Worm (Caenorhabditis elegans) whole organism, young adult: Measurements from ENCODE around the gene T02G5.3.

Source experiments
- B0019.2 ChIP-seq: fragments of 200-800 bp; sonication (Bioruptor generic); conservative IDR thresholded peaks from 2 replicates; pipeline ENCODE4 v1.3.6; 2022; ENCODE audit warnings: missing genetic modification reagents, missing genetic modification characterization, missing compliant biosample characterization
- B0035.1 ChIP-seq: sonication (generic microtip); optimal IDR thresholded peaks from 2 replicates; lab custom pipeline; 2016; ENCODE audit warnings: missing genetic modification characterization, mild to moderate bottlenecking, missing compliant biosample characterization, missing genotype, missing genetic modification reagents
- B0261.1 ChIP-seq: sonication (generic microtip); optimal IDR thresholded peaks from 2 replicates; lab custom pipeline; 2016; ENCODE audit warnings: mild to moderate bottlenecking, missing genetic modification characterization, moderate library complexity, missing compliant biosample characterization
- F37B4.10 ChIP-seq: fragments of 200-800 bp; sonication (Bioruptor generic); IDR thresholded peaks from 2 replicates; pipeline ENCODE4 v1.3.6; 2022; ENCODE audit warnings: missing genetic modification characterization, missing compliant biosample characterization
- F49E8.2 ChIP-seq: sonication (generic microtip); optimal IDR thresholded peaks from 3 replicates; lab custom pipeline; 2017; ENCODE audit warnings: missing genetic modification characterization, mild to moderate bottlenecking, missing compliant biosample characterization, antibody characterized with exemption, moderate library complexity; ENCODE audit not compliant: insufficient read depth
- K12H6.12 ChIP-seq: fragments of 200-800 bp; sonication (Bioruptor generic); optimal IDR thresholded peaks from 2 replicates; lab custom pipeline; 2018; ENCODE audit warnings: mild to moderate bottlenecking, missing genetic modification characterization, missing compliant biosample characterization
- T07F8.4 ChIP-seq: sonication (generic microtip); optimal IDR thresholded peaks from 2 replicates; lab custom pipeline; 2016; ENCODE audit warnings: mild to moderate bottlenecking, missing genetic modification characterization, moderate library complexity, missing compliant biosample characterization
- Y53F4B.3 ChIP-seq: fragments of 200-800 bp; sonication (Bioruptor generic); IDR thresholded peaks from 2 replicates; pipeline ENCODE4 v1.3.6; 2022; ENCODE audit warnings: missing genetic modification reagents, missing genetic modification characterization, missing compliant biosample characterization
- Y53G8AR.9 ChIP-seq: fragments of 200-800 bp; sonication (Bioruptor generic); conservative IDR thresholded peaks from 2 replicates; pipeline ENCODE4 v1.3.6; 2022; ENCODE audit warnings: missing genetic modification reagents, missing genetic modification characterization, missing compliant biosample characterization
- Y67H2A.10 ChIP-seq: fragments of 200-800 bp; sonication (Bioruptor generic); conservative IDR thresholded peaks from 2 replicates; pipeline ENCODE4 v1.3.6; 2022; ENCODE audit warnings: missing genetic modification reagents, missing genetic modification characterization, missing compliant biosample characterization
- ZK185.1 ChIP-seq: sonication (generic microtip); optimal IDR thresholded peaks from 2 replicates; lab custom pipeline; 2016; ENCODE audit warnings: mild to moderate bottlenecking, missing genetic modification characterization, missing compliant biosample characterization; ENCODE audit not compliant: poor library complexity, severe bottlenecking
- ama-1 ChIP-seq, 3 experiments: fragments of 150-350 bp in 1 of 3; sonication (generic microtip) in 2 of 3; optimal IDR thresholded peaks; 2 replicates each; lab custom pipeline; 2014 to 2018; ENCODE audit warnings: missing biosample characterization in 2 of 3, missing genetic modification characterization in 2 of 3, missing genetic modification reagents in 2 of 3
- athp-1 ChIP-seq: sonication (generic microtip); optimal IDR thresholded peaks from 2 replicates; lab custom pipeline; 2017; ENCODE audit warnings: mild to moderate bottlenecking, missing genetic modification characterization, missing compliant biosample characterization
- attf-3 ChIP-seq: fragments of 200-800 bp; sonication (Bioruptor generic); conservative IDR thresholded peaks from 2 replicates; pipeline ENCODE4 v1.3.6; 2022; ENCODE audit warnings: missing genetic modification reagents, missing genetic modification characterization, missing compliant biosample characterization
- bed-1 ChIP-seq: fragments of 200-800 bp; sonication (Bioruptor generic); IDR thresholded peaks from 2 replicates; pipeline ENCODE4 v1.3.6; 2022; ENCODE audit warnings: missing genetic modification reagents, missing genetic modification characterization, missing compliant biosample characterization
- cebp-1 ChIP-seq, 2 experiments: fragments of 200-800 bp in 1 of 2; sonication (Bioruptor generic) in 1 of 2; sonication (generic microtip) in 1 of 2; IDR thresholded peaks in 1 of 2; optimal IDR thresholded peaks in 1 of 2; 2 replicates each; pipeline versions ENCODE4 v1.3.6 to Lab custom; 2017 to 2022; ENCODE audit warnings: missing compliant biosample characterization in 2 of 2, missing genetic modification characterization in 2 of 2, mild to moderate bottlenecking in 1 of 2, missing genetic modification reagents in 1 of 2, moderate library complexity in 1 of 2
- ceh-40 ChIP-seq: fragments of 200-800 bp; sonication (Bioruptor generic); IDR thresholded peaks from 2 replicates; pipeline ENCODE4 v1.3.6; 2022; ENCODE audit warnings: missing genetic modification characterization, missing compliant biosample characterization
- ceh-91 ChIP-seq: fragments of 200-800 bp; sonication (Bioruptor generic); IDR thresholded peaks from 2 replicates; pipeline ENCODE4 v1.3.6; 2022; ENCODE audit warnings: missing genetic modification reagents, missing genetic modification characterization, missing compliant biosample characterization
- dox-1 ChIP-seq: fragments of 200-800 bp; sonication (Bioruptor generic); IDR thresholded peaks from 2 replicates; pipeline ENCODE4 v1.3.6; 2022; ENCODE audit warnings: missing genetic modification reagents, missing genetic modification characterization, missing compliant biosample characterization
- egl-44 ChIP-seq: fragments of 200-800 bp; sonication (Bioruptor generic); IDR thresholded peaks from 2 replicates; pipeline ENCODE4 v1.3.6; 2022; ENCODE audit warnings: missing genetic modification reagents, missing genetic modification characterization, missing compliant biosample characterization
- fkh-3 ChIP-seq: sonication (generic microtip); optimal IDR thresholded peaks from 2 replicates; lab custom pipeline; 2016; ENCODE audit warnings: mild to moderate bottlenecking, missing genetic modification characterization, missing compliant biosample characterization
- him-1 ChIP-seq: sonication (generic microtip); optimal IDR thresholded peaks from 2 replicates; lab custom pipeline; 2016; ENCODE audit warnings: missing genotype, missing genetic modification reagents, missing genetic modification characterization, missing compliant biosample characterization
- hsf-1 ChIP-seq: fragments of 200-800 bp; sonication (Bioruptor generic); IDR thresholded peaks from 2 replicates; pipeline ENCODE4 v1.3.6; 2022; ENCODE audit warnings: missing genetic modification reagents, missing genetic modification characterization, missing compliant biosample characterization
- lag-1 ChIP-seq: fragments of 200-800 bp; sonication (Bioruptor generic); IDR thresholded peaks from 2 replicates; pipeline ENCODE4 v1.3.6; 2022; ENCODE audit warnings: missing genetic modification reagents, missing genetic modification characterization, missing compliant biosample characterization
- lin-40 ChIP-seq: sonication (generic microtip); optimal IDR thresholded peaks from 2 replicates; lab custom pipeline; 2016; ENCODE audit warnings: missing genetic modification characterization, mild to moderate bottlenecking, missing compliant biosample characterization, missing genotype, missing genetic modification reagents
- lin-54 ChIP-seq: fragments of 200-800 bp; sonication (Bioruptor generic); optimal IDR thresholded peaks from 2 replicates; lab custom pipeline; 2018; ENCODE audit warnings: mild to moderate bottlenecking, missing genetic modification characterization, missing compliant biosample characterization
- lsl-1 ChIP-seq: fragments of 200-800 bp; sonication (Bioruptor generic); optimal IDR thresholded peaks from 2 replicates; lab custom pipeline; 2018; ENCODE audit warnings: mild to moderate bottlenecking, missing genetic modification characterization, moderate library complexity, missing compliant biosample characterization
- madf-6 ChIP-seq: fragments of 200-800 bp; sonication (Bioruptor generic); IDR thresholded peaks from 2 replicates; pipeline ENCODE4 v1.3.6; 2022; ENCODE audit warnings: missing genetic modification reagents, missing genetic modification characterization, missing compliant biosample characterization
- nfya-1 ChIP-seq: sonication (generic microtip); optimal IDR thresholded peaks from 2 replicates; lab custom pipeline; 2017; ENCODE audit warnings: antibody characterized with exemption, missing compliant biosample characterization, missing genetic modification characterization, borderline replicate concordance; ENCODE audit not compliant: insufficient read depth
- nfyb-1 ChIP-seq: fragments of 200-800 bp; sonication (Bioruptor generic); IDR thresholded peaks from 2 replicates; pipeline ENCODE4 v1.3.6; 2022; ENCODE audit warnings: missing genetic modification reagents, missing genetic modification characterization, missing compliant biosample characterization
- nhr-179 ChIP-seq: sonication (generic microtip); optimal IDR thresholded peaks from 2 replicates; lab custom pipeline; 2016; ENCODE audit warnings: mild to moderate bottlenecking, missing genetic modification characterization, missing compliant biosample characterization
- snpc-1.1 ChIP-seq: sonication (generic microtip); optimal IDR thresholded peaks from 2 replicates; lab custom pipeline; 2017; ENCODE audit warnings: missing genetic modification characterization, mild to moderate bottlenecking, missing compliant biosample characterization, antibody characterized with exemption, moderate library complexity, missing genotype, missing genetic modification reagents; ENCODE audit not compliant: insufficient read depth
- snpc-1.3 ChIP-seq: sonication (generic microtip); optimal IDR thresholded peaks from 2 replicates; lab custom pipeline; 2017; ENCODE audit warnings: missing genetic modification characterization, mild to moderate bottlenecking, missing compliant biosample characterization, antibody characterized with exemption, moderate library complexity, missing genotype, missing genetic modification reagents; ENCODE audit not compliant: insufficient read depth
- snpc-4 ChIP-seq, 5 experiments: fragments of 150-350 bp in 1 of 5; sonication (generic microtip) in 4 of 5; optimal IDR thresholded peaks; 2 replicates each; lab custom pipeline; 2014 to 2018; ENCODE audit warnings: missing genetic modification characterization in 5 of 5, missing biosample characterization in 3 of 5, antibody characterized with exemption in 2 of 5, mild to moderate bottlenecking in 2 of 5, missing compliant biosample characterization in 2 of 5, missing genotype in 2 of 5, moderate library complexity in 2 of 5, missing genetic modification reagents in 1 of 5
- sptf-2 ChIP-seq: fragments of 200-800 bp; sonication (Bioruptor generic); optimal IDR thresholded peaks from 2 replicates; lab custom pipeline; 2018; ENCODE audit warnings: mild to moderate bottlenecking, missing genetic modification characterization, missing compliant biosample characterization
- tlf-1 ChIP-seq: fragments of 200-800 bp; sonication (Bioruptor generic); optimal IDR thresholded peaks from 2 replicates; lab custom pipeline; 2018; ENCODE audit warnings: mild to moderate bottlenecking, missing genetic modification characterization, missing compliant biosample characterization
- unc-130 ChIP-seq: sonication (generic microtip); optimal IDR thresholded peaks from 2 replicates; lab custom pipeline; 2016; ENCODE audit warnings: missing genetic modification reagents, missing genetic modification characterization, missing compliant biosample characterization
- ztf-25 ChIP-seq: fragments of 200-800 bp; sonication (Bioruptor generic); IDR thresholded peaks from 2 replicates; pipeline ENCODE4 v1.3.6; 2022; ENCODE audit warnings: missing genetic modification reagents, missing genetic modification characterization, missing compliant biosample characterization
- ztf-28 ChIP-seq: fragments of 200-800 bp; sonication (Bioruptor generic); IDR thresholded peaks from 2 replicates; pipeline ENCODE4 v1.3.6; 2022; ENCODE audit warnings: missing genetic modification reagents, missing genetic modification characterization, missing compliant biosample characterization

The T02G5.3 gene

DNA sequence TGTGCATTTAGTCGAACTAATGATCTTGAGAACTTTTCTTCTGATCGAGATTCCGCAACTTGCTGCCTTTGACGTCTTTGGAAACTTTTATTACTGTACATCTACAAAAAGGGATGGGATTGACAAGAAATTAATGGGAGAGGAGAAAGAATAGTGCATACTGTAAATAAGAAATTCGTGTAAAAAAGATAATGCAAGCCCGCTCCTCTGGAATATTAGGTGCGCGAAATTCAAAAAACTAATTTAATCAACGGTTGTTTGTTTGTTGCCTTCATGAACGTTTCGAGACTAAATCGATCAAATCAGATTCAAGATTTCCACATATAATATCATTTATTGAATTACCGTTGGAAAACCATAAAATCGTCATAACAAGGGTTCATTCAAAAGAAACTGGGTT, 23.3 kb upstream of the T02G5.3 start, which contains the start of gene him-14:
Gene him-14 (minus strand): TSS at position 101 of the 400 bp plus-strand sequence.
- TF ChIP-seq snpc-1.3 = peak; percentile 1
- TF ChIP-seq ZK185.1 = no peak
- peak; percentile 10 for TF ChIP-seq him-1 (tag; lab: Kevin White, UChicago)
- TF ChIP-seq F49E8.2 (tag; lab: Kevin White, UChicago) = peak; percentile 14
- 0 out of 2 replicates have a peak, but pooled peaks have one; percentile 17 for TF ChIP-seq Y53G8AR.9 (GFP tag; lab: Robert Waterston, UW)
- TF ChIP-seq ceh-91 = no peak
- TF ChIP-seq lin-54 (GFP tag; lab: Kevin White, UChicago) = no peak
- TF ChIP-seq madf-6 = peak; percentile 24; the same call in 1 of the 2 replicates
- no peak for TF ChIP-seq B0035.1 (tag; lab: Kevin White, UChicago)

DNA sequence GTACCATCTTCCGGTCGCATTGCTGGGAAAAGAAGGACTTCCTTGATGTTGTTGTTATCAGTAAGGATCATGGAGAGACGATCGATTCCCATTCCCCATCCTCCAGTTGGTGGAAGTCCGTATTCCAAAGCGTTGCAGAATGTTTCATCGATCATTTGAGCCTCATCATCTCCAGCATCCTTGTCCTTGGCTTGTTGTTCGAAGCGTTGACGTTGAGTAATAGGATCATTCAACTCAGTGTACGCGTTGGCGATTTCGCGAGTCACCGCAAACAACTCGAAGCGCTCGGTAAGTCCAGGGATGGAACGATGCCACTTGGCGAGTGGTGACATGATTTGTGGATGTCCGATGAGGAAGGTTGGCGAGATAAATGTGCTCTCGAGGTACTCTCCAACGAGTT, 22.8 kb upstream of the T02G5.3 start:
- TF ChIP-seq snpc-1.1 (tag; lab: Kevin White, UChicago) (no peak), ama-1 (optimal IDR thresholded peaks at IDR 0.05; lab: Kevin White, UChicago) (no peak), ama-1 (GFP tag; optimal IDR thresholded peaks at IDR 0.05; lab: Kevin White, UChicago) (no peak), bed-1 (0 out of 2 replicates have a peak, but pooled peaks have one; percentile 16), B0261.1 (tag; lab: Kevin White, UChicago) (no peak)

DNA sequence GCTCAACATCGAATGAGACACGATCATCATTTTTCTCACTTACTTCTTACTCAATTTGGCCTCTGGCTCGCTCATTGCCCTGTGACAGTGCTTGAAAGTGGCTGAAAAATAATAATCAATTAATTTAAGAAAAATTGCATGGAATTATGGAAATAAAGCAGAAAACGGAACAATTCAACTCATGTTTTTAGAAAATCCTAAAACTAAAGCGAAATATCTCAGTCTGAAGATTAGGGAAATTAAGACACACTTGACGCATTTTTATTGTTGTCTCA, 20.9 kb upstream of the T02G5.3 start, which contains the start of gene kars-1:
Gene kars-1 (minus strand): TSS at position 101 of the 275 bp plus-strand sequence.
- TF ChIP-seq ama-1 (optimal IDR thresholded peaks at IDR 0.05; lab: Kevin White, UChicago) (no peak), ama-1 (GFP tag; optimal IDR thresholded peaks at IDR 0.05; lab: Kevin White, UChicago) (no peak), unc-130 (GFP tag; lab: Kevin White, UChicago) (no peak), ztf-25 (GFP tag; lab: Robert Waterston, UW) (no peak), nfyb-1 (GFP tag; lab: Robert Waterston, UW) (no peak), B0019.2 (no peak), tlf-1 (no peak)

DNA sequence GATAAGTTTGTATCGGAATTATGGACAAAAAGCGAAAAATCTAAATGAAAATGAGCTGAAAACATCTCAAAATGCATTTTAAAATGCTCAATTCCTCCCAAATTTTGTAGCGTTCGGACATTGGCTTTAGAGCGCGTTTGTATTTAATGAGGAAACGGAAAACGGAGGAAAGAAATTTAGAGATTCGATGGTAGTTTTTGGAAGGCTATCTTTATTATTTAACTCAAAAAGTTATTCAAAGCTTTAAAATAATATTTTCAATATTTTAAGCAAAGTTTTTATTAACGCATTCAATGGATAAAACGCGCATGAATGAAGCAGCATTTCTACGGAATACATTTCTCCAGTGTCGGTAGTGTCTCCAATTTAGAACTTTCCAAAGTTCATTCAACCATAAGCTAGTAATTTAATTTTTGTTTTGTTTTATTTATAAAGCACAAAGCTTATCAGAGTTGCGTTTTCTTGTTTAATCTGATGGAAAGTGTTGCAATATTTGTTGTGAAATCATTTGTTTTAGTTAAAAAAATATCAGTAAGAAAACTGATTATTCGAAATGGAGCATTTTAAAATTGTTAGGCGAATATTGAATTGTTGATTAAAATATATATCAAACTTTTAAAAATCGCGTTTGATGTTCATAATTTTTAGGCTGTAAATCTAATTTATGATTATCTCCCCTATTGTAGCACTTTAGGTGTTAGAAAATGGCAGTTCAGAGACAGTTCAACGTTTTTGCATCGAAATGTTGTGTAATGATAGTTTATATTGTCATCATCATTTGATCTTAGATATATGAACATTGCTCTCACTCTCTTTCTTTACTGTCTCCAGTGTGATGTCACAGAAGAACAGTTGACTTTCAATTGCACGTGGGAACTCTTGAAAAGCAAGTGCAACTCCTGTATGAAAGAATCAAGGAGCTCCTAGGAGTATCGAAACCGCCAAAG, 20.3 kb upstream of the T02G5.3 start:
- TF ChIP-seq ztf-28 = no peak
- TF ChIP-seq Y53G8AR.9 (GFP tag; lab: Robert Waterston, UW) = 0 out of 2 replicates have a peak, but pooled peaks have one; percentile 12
- no peak for TF ChIP-seq lin-40
- no peak for TF ChIP-seq egl-44 (GFP tag; lab: Robert Waterston, UW)
- TF ChIP-seq fkh-3 (tag; lab: Kevin White, UChicago) = no peak
- TF ChIP-seq nfya-1 = no peak
- TF ChIP-seq hsf-1 (GFP tag; lab: Robert Waterston, UW) = no peak
- no peak for TF ChIP-seq ceh-40
- no peak for TF ChIP-seq unc-130 (GFP tag; lab: Kevin White, UChicago)
- TF ChIP-seq F37B4.10 (GFP tag; lab: Robert Waterston, UW) = no peak
- TF ChIP-seq sptf-2 (GFP tag; lab: Kevin White, UChicago) = no peak
- TF ChIP-seq cebp-1 (GFP tag; IDR thresholded peaks at IDR 0.05; lab: Robert Waterston, UW) = no peak
- TF ChIP-seq cebp-1 (tag; optimal IDR thresholded peaks at IDR 0.05; lab: Kevin White, UChicago) = peak; percentile 11
- TF ChIP-seq snpc-4 (GFP tag; optimal IDR thresholded peaks at IDR 0.05; lab: Kevin White, UChicago) = no peak
- TF ChIP-seq snpc-4 (tag; optimal IDR thresholded peaks at IDR 0.05; lab: Kevin White, UChicago) = peak in 1 of 4 experiments; percentile 5
- peak; percentile 46; the same call in 1 of the 2 replicates for TF ChIP-seq attf-3
- no peak for TF ChIP-seq Y53F4B.3 (GFP tag; lab: Robert Waterston, UW)
- no peak for TF ChIP-seq nhr-179 (tag; lab: Kevin White, UChicago)
- TF ChIP-seq K12H6.12 = peak; percentile 56
- no peak for TF ChIP-seq T07F8.4
- TF ChIP-seq Y67H2A.10 (GFP tag; lab: Robert Waterston, UW) = no peak
- TF ChIP-seq lsl-1 (GFP tag; lab: Kevin White, UChicago) = peak; percentile 26
- TF ChIP-seq dox-1 = no peak
- TF ChIP-seq lag-1 = no peak
- TF ChIP-seq athp-1 = no peak
